Worm (Caenorhabditis elegans) whole organism, L1 larva: ENCODE measurements around the gene B0361.4.

Source experiments
- elt-2 ChIP-seq: sonication (generic microtip); optimal IDR thresholded peaks from 2 replicates; lab custom pipeline; 2016; ENCODE audit warnings: missing genetic modification characterization, mild to moderate bottlenecking, inconsistent platforms, missing compliant biosample characterization, missing genetic modification reagents
- fkh-10 ChIP-seq: sonication (generic microtip); optimal IDR thresholded peaks from 2 replicates; lab custom pipeline; 2017; ENCODE audit warnings: missing biosample characterization, missing genetic modification reagents, missing genetic modification characterization
- fos-1 ChIP-seq: fragments of 150-350 bp; optimal IDR thresholded peaks from 2 replicates; lab custom pipeline; 2014; ENCODE audit warnings: missing biosample characterization, missing genetic modification characterization
- lin-13 ChIP-seq: fragments of 150-350 bp; optimal IDR thresholded peaks from 2 replicates; lab custom pipeline; 2014; ENCODE audit warnings: missing biosample characterization, missing genetic modification reagents, missing genetic modification characterization
- lir-3 ChIP-seq: sonication (generic microtip); optimal IDR thresholded peaks from 2 replicates; lab custom pipeline; 2016; ENCODE audit warnings: mild to moderate bottlenecking, missing genetic modification characterization, moderate library complexity, missing compliant biosample characterization; ENCODE audit not compliant: poor library complexity
- nhr-71 ChIP-seq: sonication (generic microtip); optimal IDR thresholded peaks from 2 replicates; lab custom pipeline; 2016; ENCODE audit warnings: mild to moderate bottlenecking, missing genetic modification characterization, moderate library complexity, missing compliant biosample characterization
- nhr-90 ChIP-seq: sonication (generic microtip); optimal IDR thresholded peaks from 2 replicates; lab custom pipeline; 2016; ENCODE audit warnings: mild to moderate bottlenecking, missing genetic modification characterization, missing compliant biosample characterization; ENCODE audit not compliant: poor library complexity
- rnt-1 ChIP-seq: sonication (generic microtip); optimal IDR thresholded peaks from 2 replicates; lab custom pipeline; 2016; ENCODE audit warnings: mild to moderate bottlenecking, missing genetic modification characterization, moderate library complexity, missing compliant biosample characterization

DNA sequence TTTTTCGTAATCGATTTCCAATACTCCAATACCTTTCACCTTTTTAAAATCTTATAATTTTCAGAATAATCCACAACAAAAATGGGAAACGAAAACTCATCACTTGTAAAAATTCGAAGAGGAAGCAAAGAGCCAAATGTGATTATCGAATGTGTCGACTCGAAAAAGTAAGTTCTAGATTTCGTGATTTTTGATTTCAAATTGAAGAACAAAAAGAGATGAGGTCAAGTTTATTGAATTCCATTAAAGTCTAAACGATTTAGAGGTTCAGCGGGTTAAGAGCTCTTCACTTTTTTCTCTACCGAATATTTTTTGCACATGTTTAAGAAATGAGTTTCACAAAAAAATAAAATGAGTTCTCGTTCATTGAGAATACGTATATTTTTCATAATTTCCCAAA, at the start of gene B0361.4:
- no peak for TF ChIP-seq nhr-71 (tag; lab: Kevin White, UChicago)
- no peak for TF ChIP-seq lin-13 (GFP tag; lab: Kevin White, UChicago)
- no peak for TF ChIP-seq nhr-90
- no peak for TF ChIP-seq rnt-1 (tag; lab: Kevin White, UChicago)
- TF ChIP-seq lir-3 (tag; lab: Kevin White, UChicago): no peak
- TF ChIP-seq fos-1 (tag; lab: Kevin White, UChicago): no peak
- TF ChIP-seq fkh-10 (GFP tag; lab: Kevin White, UChicago): peak; percentile 88
- TF ChIP-seq elt-2 (tag; lab: Kevin White, UChicago): no peak
